Worm (Caenorhabditis elegans) whole organism, late embryonic: Measurements from ENCODE around the gene K05G3.1.

ENCODE experiments used
- ceh-19 ChIP-seq: fragments of 200-800 bp; sonication (Bioruptor generic); optimal IDR thresholded peaks from 2 replicates; lab custom pipeline; 2018; ENCODE audit warnings: mild to moderate bottlenecking, missing genetic modification characterization, missing compliant biosample characterization
- elt-2 ChIP-seq: sonication (generic microtip); optimal IDR thresholded peaks from 2 replicates; lab custom pipeline; 2016; ENCODE audit warnings: missing genetic modification reagents, missing genetic modification characterization, missing compliant biosample characterization
- madf-2 ChIP-seq: sonication (generic microtip); optimal IDR thresholded peaks from 2 replicates; lab custom pipeline; 2017; ENCODE audit warnings: missing genetic modification characterization, missing compliant biosample characterization
- tbx-2 ChIP-seq: sonication (generic microtip); optimal IDR thresholded peaks from 2 replicates; lab custom pipeline; 2016; ENCODE audit warnings: missing genetic modification characterization, missing compliant biosample characterization

DNA sequence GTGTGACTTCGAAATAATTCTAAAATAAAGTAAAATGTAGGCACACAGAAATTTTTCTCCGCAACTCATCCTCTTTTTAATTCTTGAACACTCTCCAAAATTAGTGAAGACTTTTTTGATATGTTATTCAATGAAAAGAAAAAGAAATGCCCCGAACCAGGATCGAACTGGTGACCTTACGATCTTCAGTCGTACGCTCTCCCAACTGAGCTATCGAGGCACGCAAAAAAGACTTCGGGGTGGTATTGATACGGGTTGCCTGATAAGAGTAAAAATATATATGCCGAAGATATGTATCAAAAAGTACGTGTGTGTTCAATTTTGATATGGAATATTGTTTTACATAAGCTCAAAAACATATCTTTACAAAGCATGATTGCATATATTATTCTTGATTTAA is 1.9 kb downstream of the K05G3.1 start:
- TF ChIP-seq madf-2 (no peak), ceh-19 (GFP tag; lab: Kevin White, UChicago) (no peak), tbx-2 (tag; lab: Kevin White, UChicago) (no peak), elt-2 (tag; lab: Kevin White, UChicago) (no peak)
